Fruit fly (Drosophila melanogaster): Measurements from ENCODE around the gene Sgs4.

dm6 chrX:3236586-3236985 lies 13.3 kb upstream of the Sgs4 start, which contains the start of gene CG14265:
- no peak for TF ChIP-seq CG9948 (tag; optimal IDR thresholded peaks at IDR 0.05)
- no peak for TF ChIP-seq Ets98B (GFP tag; IDR thresholded peaks at IDR 0.05)
- no peak for TF ChIP-seq CG13204 (GFP tag; optimal IDR thresholded peaks at IDR 0.05)
- no peak for TF ChIP-seq CG8301 (tag; optimal IDR thresholded peaks at IDR 0.05)
- TF ChIP-seq Pif1B (GFP tag; optimal IDR thresholded peaks at IDR 0.05): no peak
- TF ChIP-seq CG15710 (tag; optimal IDR thresholded peaks at IDR 0.05): no peak
- no peak for TF ChIP-seq CG12605 (GFP tag; IDR thresholded peaks at IDR 0.05)
- TF ChIP-seq EcR (GFP tag; optimal IDR thresholded peaks at IDR 0.05): no peak
- TF ChIP-seq CG8159 (tag; optimal IDR thresholded peaks at IDR 0.05): no peak
- TF ChIP-seq CG34367 (tag; optimal IDR thresholded peaks at IDR 0.05): no peak
- no peak for TF ChIP-seq CG4496 (GFP tag; IDR thresholded peaks at IDR 0.05)
- TF ChIP-seq CG17806 (tag; optimal IDR thresholded peaks at IDR 0.05): no peak

Measured in whole organism, pupa.